Worm (Caenorhabditis elegans) whole organism, midembryonic: ENCODE results near the gene sre-10.

Experiments used
- T22C8.4 ChIP-seq: fragments of 200-800 bp; sonication (Bioruptor generic); IDR thresholded peaks from 2 replicates; pipeline ENCODE4 v1.3.6; 2022; ENCODE audit warnings: missing genetic modification characterization, missing compliant biosample characterization
- cog-1 ChIP-seq: sonication (generic microtip); optimal IDR thresholded peaks from 2 replicates; lab custom pipeline; 2016; ENCODE audit warnings: missing genetic modification characterization, missing compliant biosample characterization
- flt-1 ChIP-seq: fragments of 200-800 bp; sonication (Bioruptor generic); IDR thresholded peaks from 2 replicates; pipeline ENCODE4 v1.3.6; 2022; ENCODE audit warnings: missing genetic modification characterization, missing compliant biosample characterization
- klf-2 ChIP-seq: fragments of 200-800 bp; sonication (Bioruptor generic); conservative IDR thresholded peaks from 2 replicates; pipeline ENCODE4 v1.3.6; 2022; ENCODE audit warnings: missing genetic modification reagents, missing genetic modification characterization, missing compliant biosample characterization
- med-1 ChIP-seq: sonication (generic microtip); optimal IDR thresholded peaks from 2 replicates; lab custom pipeline; 2017; ENCODE audit warnings: missing genetic modification characterization, mild to moderate bottlenecking, missing compliant biosample characterization, antibody characterized with exemption, missing genetic modification reagents; ENCODE audit not compliant: insufficient read depth
- ref-1 ChIP-seq: fragments of 200-800 bp; sonication (Bioruptor generic); conservative IDR thresholded peaks from 2 replicates; pipeline ENCODE4 v1.3.6; 2022; ENCODE audit warnings: missing genetic modification reagents, missing genetic modification characterization, missing compliant biosample characterization
- tab-1 ChIP-seq: fragments of 200-800 bp; sonication (Bioruptor generic); IDR thresholded peaks from 2 replicates; pipeline ENCODE4 v1.3.6; 2022; ENCODE audit warnings: missing genetic modification characterization, missing compliant biosample characterization
- ztf-23 ChIP-seq: fragments of 200-800 bp; sonication (Bioruptor generic); IDR thresholded peaks from 2 replicates; pipeline ENCODE4 v1.3.6; 2022; ENCODE audit warnings: missing genetic modification reagents, missing genetic modification characterization, missing compliant biosample characterization
- ztf-29 ChIP-seq: fragments of 200-800 bp; sonication (Bioruptor generic); IDR thresholded peaks from 2 replicates; pipeline ENCODE4 v1.3.6; 2022; ENCODE audit warnings: missing genetic modification reagents, missing genetic modification characterization, missing compliant biosample characterization

Gene sre-10

ce11 chrV:7178843-7179242, 46.5 kb downstream of the sre-10 start, which contains the start of gene cpsf-2:
Gene cpsf-2, plus strand, starts transcription at chrV:7179172.
- TF ChIP-seq T22C8.4 (GFP tag; lab: Robert Waterston, UW) (no peak), med-1 (no peak), flt-1 (GFP tag; lab: Robert Waterston, UW) (no peak), ref-1 (GFP tag; lab: Robert Waterston, UW) (no peak), ztf-23 (GFP tag; lab: Robert Waterston, UW) (no peak), cog-1 (tag; lab: Kevin White, UChicago) (no peak), tab-1 (GFP tag; lab: Robert Waterston, UW) (no peak), klf-2 (no peak), ztf-29 (GFP tag; lab: Robert Waterston, UW) (no peak)
